Worm (Caenorhabditis elegans) whole organism, young adult: Measurements from ENCODE around the gene ZK1010.10.
A peak's percentile ranks its signal among the peaks of the same experiment; 100 is the strongest.

Source experiments
- F33H1.4 ChIP-seq: fragments of 200-800 bp; sonication (Bioruptor generic); IDR thresholded peaks from 2 replicates; pipeline ENCODE4 v1.3.6; 2022; ENCODE audit warnings: missing genetic modification reagents, missing genetic modification characterization, missing compliant biosample characterization
- F52B5.7 ChIP-seq: sonication (generic microtip); optimal IDR thresholded peaks from 2 replicates; lab custom pipeline; 2016; ENCODE audit warnings: mild to moderate bottlenecking, missing genetic modification characterization, missing compliant biosample characterization
- K11D2.4 ChIP-seq: fragments of 200-800 bp; sonication (Bioruptor generic); IDR thresholded peaks from 2 replicates; pipeline ENCODE4 v1.3.6; 2022; ENCODE audit warnings: missing genetic modification reagents, missing genetic modification characterization, missing compliant biosample characterization
- K12H6.12 ChIP-seq: fragments of 200-800 bp; sonication (Bioruptor generic); optimal IDR thresholded peaks from 2 replicates; lab custom pipeline; 2018; ENCODE audit warnings: mild to moderate bottlenecking, missing genetic modification characterization, missing compliant biosample characterization
- Y53F4B.3 ChIP-seq: fragments of 200-800 bp; sonication (Bioruptor generic); IDR thresholded peaks from 2 replicates; pipeline ENCODE4 v1.3.6; 2022; ENCODE audit warnings: missing genetic modification reagents, missing genetic modification characterization, missing compliant biosample characterization
- Y53G8AR.9 ChIP-seq: fragments of 200-800 bp; sonication (Bioruptor generic); conservative IDR thresholded peaks from 2 replicates; pipeline ENCODE4 v1.3.6; 2022; ENCODE audit warnings: missing genetic modification reagents, missing genetic modification characterization, missing compliant biosample characterization
- Y67H2A.10 ChIP-seq: fragments of 200-800 bp; sonication (Bioruptor generic); conservative IDR thresholded peaks from 2 replicates; pipeline ENCODE4 v1.3.6; 2022; ENCODE audit warnings: missing genetic modification reagents, missing genetic modification characterization, missing compliant biosample characterization
- Y79H2A.3 ChIP-seq: fragments of 200-800 bp; sonication (Bioruptor generic); conservative IDR thresholded peaks from 2 replicates; pipeline ENCODE4 v1.3.6; 2022; ENCODE audit warnings: missing genetic modification reagents, missing genetic modification characterization, missing compliant biosample characterization
- aptf-2 ChIP-seq: fragments of 200-800 bp; sonication (Bioruptor generic); conservative IDR thresholded peaks from 2 replicates; pipeline ENCODE4 v1.3.6; 2022; ENCODE audit warnings: missing genetic modification reagents, missing genetic modification characterization, missing compliant biosample characterization
- attf-3 ChIP-seq: fragments of 200-800 bp; sonication (Bioruptor generic); conservative IDR thresholded peaks from 2 replicates; pipeline ENCODE4 v1.3.6; 2022; ENCODE audit warnings: missing genetic modification reagents, missing genetic modification characterization, missing compliant biosample characterization
- ccch-3 ChIP-seq: fragments of 200-800 bp; sonication (Bioruptor generic); optimal IDR thresholded peaks from 2 replicates; lab custom pipeline; 2018; ENCODE audit warnings: mild to moderate bottlenecking, missing genetic modification characterization, missing compliant biosample characterization
- ceh-58 ChIP-seq: fragments of 200-800 bp; sonication (Bioruptor generic); IDR thresholded peaks from 2 replicates; pipeline ENCODE4 v1.3.6; 2022; ENCODE audit warnings: missing genetic modification characterization, missing compliant biosample characterization
- ceh-91 ChIP-seq: fragments of 200-800 bp; sonication (Bioruptor generic); IDR thresholded peaks from 2 replicates; pipeline ENCODE4 v1.3.6; 2022; ENCODE audit warnings: missing genetic modification reagents, missing genetic modification characterization, missing compliant biosample characterization
- chd-7 ChIP-seq: sonication (generic microtip); optimal IDR thresholded peaks from 2 replicates; lab custom pipeline; 2016; ENCODE audit warnings: mild to moderate bottlenecking, missing genetic modification characterization, moderate library complexity, missing compliant biosample characterization
- dox-1 ChIP-seq: fragments of 200-800 bp; sonication (Bioruptor generic); IDR thresholded peaks from 2 replicates; pipeline ENCODE4 v1.3.6; 2022; ENCODE audit warnings: missing genetic modification reagents, missing genetic modification characterization, missing compliant biosample characterization
- egl-18 ChIP-seq: fragments of 200-800 bp; sonication (Bioruptor generic); IDR thresholded peaks from 2 replicates; pipeline ENCODE4 v1.3.6; 2022; ENCODE audit warnings: missing genetic modification reagents, missing genetic modification characterization, missing compliant biosample characterization
- egl-44 ChIP-seq: fragments of 200-800 bp; sonication (Bioruptor generic); IDR thresholded peaks from 2 replicates; pipeline ENCODE4 v1.3.6; 2022; ENCODE audit warnings: missing genetic modification reagents, missing genetic modification characterization, missing compliant biosample characterization
- egrh-3 ChIP-seq: fragments of 200-800 bp; sonication (Bioruptor generic); IDR thresholded peaks from 2 replicates; pipeline ENCODE4 v1.3.6; 2022; ENCODE audit warnings: missing genetic modification reagents, missing genetic modification characterization, missing compliant biosample characterization
- ets-4 ChIP-seq: fragments of 200-800 bp; sonication (Bioruptor generic); optimal IDR thresholded peaks from 2 replicates; lab custom pipeline; 2018; ENCODE audit warnings: mild to moderate bottlenecking, missing genetic modification characterization, missing compliant biosample characterization
- fkh-3 ChIP-seq: sonication (generic microtip); optimal IDR thresholded peaks from 2 replicates; lab custom pipeline; 2016; ENCODE audit warnings: mild to moderate bottlenecking, missing genetic modification characterization, missing compliant biosample characterization
- hrde-1 ChIP-seq: sonication (generic microtip); optimal IDR thresholded peaks from 2 replicates; lab custom pipeline; 2016; ENCODE audit warnings: missing genetic modification characterization, mild to moderate bottlenecking, missing compliant biosample characterization, moderate library complexity, missing genotype, missing genetic modification reagents, borderline replicate concordance
- lag-1 ChIP-seq: fragments of 200-800 bp; sonication (Bioruptor generic); IDR thresholded peaks from 2 replicates; pipeline ENCODE4 v1.3.6; 2022; ENCODE audit warnings: missing genetic modification reagents, missing genetic modification characterization, missing compliant biosample characterization
- let-526 ChIP-seq: fragments of 200-800 bp; sonication (Bioruptor generic); IDR thresholded peaks from 2 replicates; pipeline ENCODE4 v1.3.6; 2022; ENCODE audit warnings: missing genetic modification reagents, missing genetic modification characterization, missing compliant biosample characterization
- let-607 ChIP-seq, 2 experiments: fragments of 200-800 bp in 1 of 2; sonication (Bioruptor generic) in 1 of 2; sonication (generic microtip) in 1 of 2; optimal IDR thresholded peaks; 2 replicates each; lab custom pipeline; 2016 to 2018; ENCODE audit warnings: mild to moderate bottlenecking in 2 of 2, missing compliant biosample characterization in 2 of 2, missing genetic modification characterization in 2 of 2, moderate library complexity in 2 of 2, missing genotype in 1 of 2
- lin-26 ChIP-seq: fragments of 200-800 bp; sonication (Bioruptor generic); IDR thresholded peaks from 2 replicates; pipeline ENCODE4 v1.3.6; 2022; ENCODE audit warnings: missing genetic modification reagents, missing genetic modification characterization, missing compliant biosample characterization
- lin-54 ChIP-seq: fragments of 200-800 bp; sonication (Bioruptor generic); optimal IDR thresholded peaks from 2 replicates; lab custom pipeline; 2018; ENCODE audit warnings: mild to moderate bottlenecking, missing genetic modification characterization, missing compliant biosample characterization
- lir-1 ChIP-seq: fragments of 200-800 bp; sonication (Bioruptor generic); conservative IDR thresholded peaks from 2 replicates; pipeline ENCODE4 v1.3.6; 2022; ENCODE audit warnings: missing genetic modification reagents, missing genetic modification characterization, missing compliant biosample characterization
- madf-10 ChIP-seq: sonication (generic microtip); optimal IDR thresholded peaks from 2 replicates; lab custom pipeline; 2016; ENCODE audit warnings: mild to moderate bottlenecking, missing genetic modification characterization, missing compliant biosample characterization
- madf-3 ChIP-seq: fragments of 200-800 bp; sonication (Bioruptor generic); IDR thresholded peaks from 2 replicates; pipeline ENCODE4 v1.3.6; 2022; ENCODE audit warnings: missing genetic modification reagents, missing genetic modification characterization, missing compliant biosample characterization
- mes-4 ChIP-seq: sonication (generic microtip); optimal IDR thresholded peaks from 2 replicates; lab custom pipeline; 2016; ENCODE audit warnings: missing genotype, missing genetic modification characterization, missing compliant biosample characterization
- mxl-1 ChIP-seq: sonication (generic microtip); optimal IDR thresholded peaks from 2 replicates; lab custom pipeline; 2016; ENCODE audit warnings: missing genetic modification characterization, missing compliant biosample characterization
- nfyb-1 ChIP-seq: fragments of 200-800 bp; sonication (Bioruptor generic); IDR thresholded peaks from 2 replicates; pipeline ENCODE4 v1.3.6; 2022; ENCODE audit warnings: missing genetic modification reagents, missing genetic modification characterization, missing compliant biosample characterization
- nhr-120 ChIP-seq: fragments of 200-800 bp; sonication (Bioruptor generic); IDR thresholded peaks from 2 replicates; pipeline ENCODE4 v1.3.6; 2022; ENCODE audit warnings: missing genetic modification characterization, missing compliant biosample characterization
- nhr-179 ChIP-seq: sonication (generic microtip); optimal IDR thresholded peaks from 2 replicates; lab custom pipeline; 2016; ENCODE audit warnings: mild to moderate bottlenecking, missing genetic modification characterization, missing compliant biosample characterization
- nhr-90 ChIP-seq: sonication (generic microtip); optimal IDR thresholded peaks from 2 replicates; lab custom pipeline; 2016; ENCODE audit warnings: missing genotype, mild to moderate bottlenecking, missing genetic modification characterization, missing compliant biosample characterization
- rpc-1 ChIP-seq, 2 experiments: fragments of 150-350 bp in 1 of 2; sonication (generic microtip) in 1 of 2; optimal IDR thresholded peaks; 2 replicates each; lab custom pipeline; 2014 to 2018; ENCODE audit warnings: missing biosample characterization in 1 of 2, missing genetic modification characterization in 1 of 2, missing genetic modification reagents in 1 of 2, missing genotype in 1 of 2
- sptf-2 ChIP-seq: fragments of 200-800 bp; sonication (Bioruptor generic); optimal IDR thresholded peaks from 2 replicates; lab custom pipeline; 2018; ENCODE audit warnings: mild to moderate bottlenecking, missing genetic modification characterization, missing compliant biosample characterization
- zfh-2 ChIP-seq: fragments of 200-800 bp; sonication (Bioruptor generic); conservative IDR thresholded peaks from 2 replicates; pipeline ENCODE4 v1.3.6; 2022; ENCODE audit warnings: missing genetic modification reagents, missing genetic modification characterization, missing compliant biosample characterization
- zim-3 ChIP-seq: sonication (generic microtip); optimal IDR thresholded peaks from 2 replicates; lab custom pipeline; 2017; ENCODE audit warnings: mild to moderate bottlenecking, missing genetic modification characterization, moderate library complexity, missing compliant biosample characterization
- ztf-22 ChIP-seq: fragments of 200-800 bp; sonication (Bioruptor generic); optimal IDR thresholded peaks from 2 replicates; lab custom pipeline; 2018; ENCODE audit warnings: mild to moderate bottlenecking, missing genetic modification characterization, moderate library complexity, missing compliant biosample characterization
- ztf-25 ChIP-seq: fragments of 200-800 bp; sonication (Bioruptor generic); IDR thresholded peaks from 2 replicates; pipeline ENCODE4 v1.3.6; 2022; ENCODE audit warnings: missing genetic modification reagents, missing genetic modification characterization, missing compliant biosample characterization
- ztf-28 ChIP-seq: fragments of 200-800 bp; sonication (Bioruptor generic); IDR thresholded peaks from 2 replicates; pipeline ENCODE4 v1.3.6; 2022; ENCODE audit warnings: missing genetic modification reagents, missing genetic modification characterization, missing compliant biosample characterization

ZK1010.10 gene

ce11 chrIII:13030551-13030950 lies 28.4 kb downstream of the ZK1010.10 start, which contains the start of gene F14F7.7:
F14F7.7 (plus strand) TSS chrIII:13030904.
- TF ChIP-seq ztf-22 (GFP tag; lab: Kevin White, UChicago) = no peak

ce11 chrIII:13031701-13032100 lies 29.5 kb downstream of the ZK1010.10 start, which contains the start of gene F14F7.5:
F14F7.5 (plus strand) TSS chrIII:13032001.
- no peak for TF ChIP-seq lag-1 (GFP tag; lab: Robert Waterston, UW)
- TF ChIP-seq sptf-2 (GFP tag; lab: Kevin White, UChicago) = no peak
- no peak for TF ChIP-seq rpc-1 (optimal IDR thresholded peaks at IDR 0.05; lab: Kevin White, UChicago)
- no peak for TF ChIP-seq rpc-1 (tag; optimal IDR thresholded peaks at IDR 0.05; lab: Kevin White, UChicago)
- TF ChIP-seq ceh-58 = no peak
- TF ChIP-seq nhr-179 = no peak
- no peak for TF ChIP-seq hrde-1 (tag; lab: Kevin White, UChicago)
- TF ChIP-seq chd-7 = no peak
- TF ChIP-seq lir-1 (GFP tag; lab: Robert Waterston, UW) = no peak
- TF ChIP-seq, all 124 proteins: peak for 0

- no peak for TF ChIP-seq mxl-1 (tag; lab: Kevin White, UChicago)
- TF ChIP-seq lin-26 (GFP tag; lab: Robert Waterston, UW) = 0 out of 2 replicates have a peak, but pooled peaks have one; percentile 30
- TF ChIP-seq ceh-58 = peak; percentile 71; the same call in 1 of the 2 replicates
- TF ChIP-seq ccch-3 = no peak
- TF ChIP-seq fkh-3 = no peak
- peak; percentile 35 for TF ChIP-seq ets-4 (GFP tag; lab: Kevin White, UChicago)
- 0 out of 2 replicates have a peak, but pooled peaks have one; percentile 37 for TF ChIP-seq madf-3
- TF ChIP-seq let-607 (tag; optimal IDR thresholded peaks at IDR 0.05; lab: Kevin White, UChicago) = no peak
- 0 out of 2 replicates have a peak, but pooled peaks have one; percentile 39 for TF ChIP-seq nhr-120 (GFP tag; lab: Robert Waterston, UW)
- 0 out of 2 replicates have a peak, but pooled peaks have one; percentile 54 for TF ChIP-seq ztf-28 (GFP tag; lab: Robert Waterston, UW)
- TF ChIP-seq Y67H2A.10 (GFP tag; lab: Robert Waterston, UW) = 0 out of 2 replicates have a peak, but pooled peaks have one; percentile 6
- TF ChIP-seq F52B5.7 (tag; lab: Kevin White, UChicago) = peak; percentile 49
- 0 out of 2 replicates have a peak, but pooled peaks have one; percentile 39 for TF ChIP-seq let-526 (GFP tag; lab: Robert Waterston, UW)
- TF ChIP-seq F33H1.4 (GFP tag; lab: Robert Waterston, UW) = peak; percentile 11; the same call in 1 of the 2 replicates
- TF ChIP-seq zim-3 = no peak
- 0 out of 2 replicates have a peak, but pooled peaks have one; percentile 12 for TF ChIP-seq ztf-25 (GFP tag; lab: Robert Waterston, UW)
- TF ChIP-seq egl-44 (GFP tag; lab: Robert Waterston, UW) = 0 out of 2 replicates have a peak, but pooled peaks have one; percentile 11
- peak; percentile 34; the same call in 1 of the 2 replicates for TF ChIP-seq K11D2.4
- TF ChIP-seq attf-3 (GFP tag; lab: Robert Waterston, UW) = 0 out of 2 replicates have a peak, but pooled peaks have one; percentile 7
- TF ChIP-seq ceh-91 = 0 out of 2 replicates have a peak, but pooled peaks have one; percentile 15
- peak; percentile 97 for TF ChIP-seq egrh-3 (GFP tag; lab: Robert Waterston, UW)
- peak; percentile 91 for TF ChIP-seq zfh-2 (GFP tag; lab: Robert Waterston, UW)
- peak; percentile 11; the same call in 1 of the 2 replicates for TF ChIP-seq aptf-2 (GFP tag; lab: Robert Waterston, UW)
These were observed 30.3 kb downstream of the ZK1010.10 start for ce11 chrIII:13032429-13033018.

- TF ChIP-seq madf-3 (no peak), madf-10 (tag; lab: Kevin White, UChicago) (no peak), dox-1 (no peak), attf-3 (GFP tag; lab: Robert Waterston, UW) (no peak), let-526 (GFP tag; lab: Robert Waterston, UW) (no peak), nhr-120 (GFP tag; lab: Robert Waterston, UW) (no peak), K12H6.12 (tag; lab: Kevin White, UChicago) (no peak), nfyb-1 (no peak), Y53F4B.3 (GFP tag; lab: Robert Waterston, UW) (no peak), mes-4 (tag; lab: Kevin White, UChicago) (no peak), ceh-91 (no peak), egl-18 (no peak), nhr-90 (tag; lab: Kevin White, UChicago) (no peak), Y53G8AR.9 (GFP tag; lab: Robert Waterston, UW) (no peak), Y79H2A.3 (GFP tag; lab: Robert Waterston, UW) (no peak), lin-54 (GFP tag; lab: Kevin White, UChicago) (no peak), hrde-1 (tag; lab: Kevin White, UChicago) (no peak)
These were observed 37.6 kb downstream of the ZK1010.10 start, which contains the start of gene F54F12.2 for ce11 chrIII:13039739-13040138. F54F12.2 (plus strand) TSS chrIII:13040039.
